Fruit fly (Drosophila melanogaster) whole organism: ENCODE measurements around the gene CG10063.
A peak's percentile ranks its signal among the peaks of the same experiment; 100 is the strongest.

Source experiments
- Dll ChIP-seq: fragments of >200 bp; optimal IDR thresholded peaks from 2 replicates; lab custom pipeline; 2017
- EcR ChIP-seq, 2 experiments: fragments of >200 bp; optimal IDR thresholded peaks; 2 replicates each; lab custom pipeline; 2017; ENCODE audit warnings: missing biosample characterization in 2 of 2, missing genetic modification characterization in 2 of 2, missing genetic modification reagents in 2 of 2
- pan ChIP-seq: fragments of >200 bp; optimal IDR thresholded peaks from 2 replicates; lab custom pipeline; 2017
- psq ChIP-seq: fragments of >200 bp; optimal IDR thresholded peaks from 2 replicates; lab custom pipeline; 2017
- usp ChIP-seq: fragments of >200 bp; optimal IDR thresholded peaks from 2 replicates; lab custom pipeline; 2017; ENCODE audit warnings: missing biosample characterization, missing genetic modification characterization, mixed read lengths

DNA sequence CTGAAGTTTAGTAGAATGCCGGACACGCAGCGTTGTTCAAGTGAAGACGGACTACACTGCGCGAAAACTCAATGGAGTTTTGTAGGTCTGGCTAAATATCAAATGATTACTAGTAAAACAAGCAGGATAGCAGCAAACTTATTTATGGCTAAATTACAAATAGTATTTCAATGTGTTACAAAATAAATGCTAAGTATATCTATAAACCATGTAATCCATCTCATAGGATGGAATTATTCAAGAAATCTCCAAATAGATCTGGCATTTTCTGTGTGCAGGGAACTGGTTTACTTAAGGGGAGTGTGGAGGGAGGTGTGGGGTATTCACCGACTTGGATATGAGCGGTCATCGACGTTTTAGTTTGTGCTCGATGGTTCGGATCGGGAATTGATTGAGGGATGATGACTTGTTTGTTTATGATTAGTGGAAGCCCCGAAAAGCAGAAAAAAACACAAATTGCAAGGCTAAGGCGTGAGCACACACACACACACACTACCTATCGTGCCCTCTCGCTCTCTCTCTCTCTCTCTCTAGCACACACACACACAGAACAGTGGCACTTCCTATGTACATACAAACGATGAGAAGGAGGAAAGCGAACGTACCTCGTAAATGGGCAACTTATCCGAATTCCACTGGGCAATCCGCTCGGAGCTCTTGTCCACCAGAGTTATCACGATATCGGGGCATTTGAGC is 8.3 kb downstream of the CG10063 start:
- TF ChIP-seq usp (GFP tag; lab: Kevin White, UChicago) (no peak), psq (peak; percentile 1), pan (lab: Kevin White, UChicago) (no peak), Dll (no peak), EcR (GFP tag; optimal IDR thresholded peaks at IDR 0.05; lab: Kevin White, UChicago) (no peak)
